Worm (Caenorhabditis elegans) whole organism, L4 larva: ENCODE data around the gene nhr-241.

Source experiments
- F26F4.8 ChIP-seq: fragments of 200-800 bp; sonication (Bioruptor generic); conservative IDR thresholded peaks from 2 replicates; pipeline ENCODE4 v1.3.6; 2022; ENCODE audit warnings: missing genetic modification characterization, missing compliant biosample characterization
- F44E2.7 ChIP-seq: fragments of 200-800 bp; sonication (Bioruptor generic); IDR thresholded peaks from 2 replicates; pipeline ENCODE4 v2.1.2; 2022; ENCODE audit warnings: missing genetic modification characterization, missing compliant biosample characterization
- T26A8.4 ChIP-seq: fragments of 200-800 bp; sonication (Bioruptor generic); IDR thresholded peaks from 2 replicates; pipeline ENCODE4 v1.3.6; 2022; ENCODE audit warnings: missing genetic modification characterization, missing compliant biosample characterization
- ZK337.2 ChIP-seq: fragments of 200-800 bp; sonication (Bioruptor generic); IDR thresholded peaks from 2 replicates; pipeline ENCODE4 v1.3.6; 2022; ENCODE audit warnings: missing genetic modification reagents, missing genetic modification characterization, missing compliant biosample characterization
- aha-1 ChIP-seq: fragments of 150-350 bp; peaks from one replicate; lab custom pipeline; 2014; ENCODE audit warnings: missing biosample characterization, missing genetic modification characterization
- arid-1 ChIP-seq: fragments of 200-800 bp; sonication (Bioruptor generic); conservative IDR thresholded peaks from 2 replicates; pipeline ENCODE4 v1.3.6; 2022; ENCODE audit warnings: missing genetic modification reagents, missing genetic modification characterization, missing compliant biosample characterization
- ceh-20 ChIP-seq: fragments of 200-800 bp; sonication (Bioruptor generic); IDR thresholded peaks from 2 replicates; pipeline ENCODE4 v1.3.6; 2022; ENCODE audit warnings: missing genetic modification reagents, missing genetic modification characterization, missing compliant biosample characterization
- ctbp-1 ChIP-seq: fragments of 200-800 bp; sonication (Bioruptor generic); IDR thresholded peaks from 2 replicates; pipeline ENCODE4 v1.3.6; 2022; ENCODE audit warnings: missing genetic modification reagents, missing genetic modification characterization, missing compliant biosample characterization
- daf-19 ChIP-seq: fragments of 200-800 bp; sonication (Bioruptor generic); conservative IDR thresholded peaks from 2 replicates; pipeline ENCODE4 v1.3.6; 2022; ENCODE audit warnings: missing genetic modification characterization, missing compliant biosample characterization
- dmd-8 ChIP-seq: fragments of 200-800 bp; sonication (Bioruptor generic); IDR thresholded peaks from 2 replicates; pipeline ENCODE4 v1.3.6; 2022; ENCODE audit warnings: missing genetic modification characterization, missing compliant biosample characterization
- dpl-1 ChIP-seq: fragments of 150-350 bp; optimal IDR thresholded peaks from 2 replicates; lab custom pipeline; 2014; ENCODE audit warnings: missing biosample characterization, missing genetic modification reagents, missing genetic modification characterization
- dve-1 ChIP-seq: sonication (generic microtip); optimal IDR thresholded peaks from 2 replicates; lab custom pipeline; 2017; ENCODE audit warnings: antibody characterized with exemption, mild to moderate bottlenecking, missing genetic modification characterization, missing compliant biosample characterization; ENCODE audit not compliant: insufficient read depth
- gei-8 ChIP-seq: fragments of 200-800 bp; sonication (Bioruptor generic); optimal IDR thresholded peaks from 2 replicates; lab custom pipeline; 2018; ENCODE audit warnings: mild to moderate bottlenecking, missing genetic modification characterization, missing compliant biosample characterization
- hif-1 ChIP-seq, 2 experiments: sonication (generic microtip); optimal IDR thresholded peaks; 2 replicates each; lab custom pipeline; 2016 to 2017; ENCODE audit warnings: missing compliant biosample characterization in 2 of 2, missing genetic modification characterization in 2 of 2, missing genetic modification reagents in 2 of 2, missing genotype in 2 of 2, mild to moderate bottlenecking in 1 of 2
- hlh-11 ChIP-seq: fragments of 200-800 bp; sonication (Bioruptor generic); optimal IDR thresholded peaks from 2 replicates; lab custom pipeline; 2018; ENCODE audit warnings: mild to moderate bottlenecking, missing genetic modification characterization, missing compliant biosample characterization
- jun-1 ChIP-seq: fragments of 150-350 bp; optimal IDR thresholded peaks from 2 replicates; lab custom pipeline; 2014; ENCODE audit warnings: missing biosample characterization, missing genetic modification reagents, missing genetic modification characterization
- lin-29 ChIP-seq: fragments of 200-800 bp; sonication (Bioruptor generic); IDR thresholded peaks from 2 replicates; pipeline ENCODE4 v1.3.6; 2022; ENCODE audit warnings: missing genetic modification reagents, missing genetic modification characterization, missing compliant biosample characterization
- lin-39 ChIP-seq: fragments of 150-350 bp; optimal IDR thresholded peaks from 2 replicates; lab custom pipeline; 2014; ENCODE audit warnings: missing biosample characterization, missing genetic modification reagents, missing genetic modification characterization
- madf-5 ChIP-seq, 2 experiments: fragments of 200-800 bp; sonication (Bioruptor generic); IDR thresholded peaks; 2 replicates each; pipeline ENCODE4 v1.3.6; 2022; ENCODE audit warnings: missing compliant biosample characterization in 2 of 2, missing genetic modification characterization in 2 of 2
- madf-9 ChIP-seq: fragments of 200-800 bp; sonication (Bioruptor generic); conservative IDR thresholded peaks from 2 replicates; pipeline ENCODE4 v1.3.6; 2022; ENCODE audit warnings: missing genetic modification reagents, missing genetic modification characterization, missing compliant biosample characterization
- mdl-1 ChIP-seq, 2 experiments: fragments of 150-350 bp in 1 of 2; sonication (generic microtip) in 1 of 2; optimal IDR thresholded peaks; 2 replicates each; lab custom pipeline; 2014 to 2017; ENCODE audit warnings: missing biosample characterization in 2 of 2, missing genetic modification characterization in 2 of 2
- nhr-11 ChIP-seq: fragments of 150-350 bp; optimal IDR thresholded peaks from 2 replicates; lab custom pipeline; 2014; ENCODE audit warnings: missing biosample characterization, missing genetic modification characterization
- nhr-237 ChIP-seq: sonication (generic microtip); optimal IDR thresholded peaks from 2 replicates; lab custom pipeline; 2017; ENCODE audit warnings: missing biosample characterization, missing genetic modification characterization
- nhr-76 ChIP-seq: fragments of 150-350 bp; optimal IDR thresholded peaks from 2 replicates; lab custom pipeline; 2014; ENCODE audit warnings: missing biosample characterization, missing genetic modification characterization
- nhr-77 ChIP-seq: fragments of 150-350 bp; optimal IDR thresholded peaks from 2 replicates; lab custom pipeline; 2014; ENCODE audit warnings: missing biosample characterization, missing genetic modification characterization
- php-3 ChIP-seq: fragments of 200-800 bp; sonication (Bioruptor generic); IDR thresholded peaks from 2 replicates; pipeline ENCODE4 v1.3.6; 2022; ENCODE audit warnings: missing genetic modification reagents, missing genetic modification characterization, missing compliant biosample characterization
- rbr-2 ChIP-seq: sonication (generic microtip); optimal IDR thresholded peaks from 2 replicates; lab custom pipeline; 2016; ENCODE audit warnings: missing genotype, missing genetic modification characterization, missing compliant biosample characterization
- saeg-2 ChIP-seq: fragments of 200-800 bp; sonication (Bioruptor generic); IDR thresholded peaks from 2 replicates; pipeline ENCODE4 v1.3.6; 2022; ENCODE audit warnings: missing genetic modification reagents, missing genetic modification characterization, missing compliant biosample characterization
- skn-1 ChIP-seq: fragments of 150-350 bp; optimal IDR thresholded peaks from 2 replicates; lab custom pipeline; 2014; ENCODE audit warnings: missing biosample characterization, missing genetic modification characterization
- spr-1 ChIP-seq: sonication (generic microtip); optimal IDR thresholded peaks from 2 replicates; lab custom pipeline; 2016; ENCODE audit warnings: mild to moderate bottlenecking, missing genetic modification characterization, missing compliant biosample characterization
- unc-39 ChIP-seq: sonication (generic microtip); optimal IDR thresholded peaks from 2 replicates; lab custom pipeline; 2017; ENCODE audit warnings: missing biosample characterization, missing genetic modification characterization
- unc-62 ChIP-seq, 3 experiments: fragments of 150-350 bp in 1 of 3; sonication (generic microtip); optimal IDR thresholded peaks in 2 of 3; peaks in 1 of 3; 1 replicate in 1 of 3; 2 replicates in 2 of 3; lab custom pipeline; 2014 to 2017; ENCODE audit warnings: missing biosample characterization in 3 of 3, missing genetic modification characterization in 3 of 3, missing genetic modification reagents in 3 of 3, missing genotype in 1 of 3
- vab-7 ChIP-seq: fragments of 200-800 bp; sonication (Bioruptor generic); IDR thresholded peaks from 2 replicates; pipeline ENCODE4 v1.3.6; 2022; ENCODE audit warnings: missing genetic modification reagents, missing genetic modification characterization, missing compliant biosample characterization
- zfp-2 ChIP-seq: sonication (generic microtip); optimal IDR thresholded peaks from 2 replicates; lab custom pipeline; 2016; ENCODE audit warnings: mild to moderate bottlenecking, missing genetic modification characterization, missing compliant biosample characterization
- zip-2 ChIP-seq: fragments of 150-350 bp; optimal IDR thresholded peaks from 2 replicates; lab custom pipeline; 2014; ENCODE audit warnings: missing biosample characterization, missing genetic modification characterization

The nhr-241 gene

DNA sequence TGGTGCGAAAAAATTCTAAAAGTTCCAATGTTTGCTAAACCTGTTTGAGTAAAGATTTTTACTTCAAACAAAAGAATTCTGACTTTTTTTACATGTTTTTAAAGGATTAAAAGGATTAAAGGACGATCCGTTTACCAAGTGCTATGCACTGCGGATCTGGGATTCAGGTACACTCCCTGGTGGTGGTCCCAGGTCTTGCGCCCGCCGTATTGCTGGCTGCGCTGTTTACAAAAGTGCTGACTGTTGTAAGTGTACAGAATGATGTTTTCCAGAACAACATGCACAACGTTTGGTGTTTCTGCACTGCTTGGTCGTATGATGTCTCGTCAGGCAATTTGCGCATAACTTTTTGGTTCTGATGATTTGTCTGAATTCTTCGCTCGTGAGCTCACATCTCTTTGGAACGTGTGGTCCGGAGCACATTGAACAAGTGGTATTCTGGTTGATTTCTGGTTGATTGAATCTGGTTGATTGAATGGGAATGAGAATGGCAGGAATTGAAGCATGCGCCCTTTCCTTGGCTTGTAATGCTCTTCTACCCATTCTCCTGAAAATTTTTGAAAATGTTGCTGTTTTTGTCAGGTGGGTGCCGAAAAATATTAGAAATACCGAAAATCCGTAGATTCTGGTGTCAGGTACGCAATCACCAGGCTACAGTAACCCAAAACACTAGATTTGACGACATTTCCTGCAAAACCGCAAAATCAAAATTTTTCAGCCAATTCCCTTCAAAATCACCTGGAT lies 6.2 kb downstream of the nhr-241 start (continued):
- TF ChIP-seq nhr-11 (no peak), arid-1 (no peak), daf-19 (no peak), nhr-237 (tag; lab: Kevin White, UChicago) (no peak), jun-1 (no peak), vab-7 (GFP tag; lab: Robert Waterston, UW) (no peak), F26F4.8 (GFP tag; lab: Robert Waterston, UW) (0 out of 2 replicates have a peak, but pooled peaks have one; percentile 46)

DNA sequence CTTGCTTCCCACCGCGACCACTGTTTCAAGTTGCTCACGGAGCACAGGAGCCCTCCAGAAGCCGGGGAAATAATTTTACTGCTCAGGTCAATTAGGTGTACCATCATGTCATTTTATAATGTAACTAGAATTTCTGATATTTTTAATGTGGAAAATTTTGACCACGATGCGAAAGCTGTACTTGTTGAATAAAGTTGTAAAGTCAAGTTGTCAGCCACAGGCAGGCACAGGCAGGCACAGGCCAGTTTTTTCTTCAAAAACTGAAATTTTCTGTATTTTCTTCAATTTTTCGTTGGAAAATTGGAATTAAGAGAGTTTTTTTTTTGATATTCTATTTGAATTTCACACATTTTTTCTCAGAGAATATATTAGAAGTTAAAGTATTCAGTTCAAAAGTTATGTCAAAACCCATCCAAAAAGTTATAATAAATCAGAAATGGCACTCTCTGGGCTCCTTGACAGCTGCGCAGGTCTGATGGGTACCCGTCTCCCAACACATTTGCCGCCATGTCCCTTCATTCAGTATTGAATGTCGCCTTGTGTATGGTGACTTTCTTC lies 6.9 kb downstream of the nhr-241 start, which contains the start of gene Y17D7C.1:
Y17D7C.1 (plus strand) TSS at position 508 of the 558 bp plus-strand sequence.
- no peak for TF ChIP-seq nhr-11
- no peak for TF ChIP-seq gei-8 (GFP tag; lab: Kevin White, UChicago)
- no peak for TF ChIP-seq daf-19
- no peak for TF ChIP-seq php-3 (GFP tag; lab: Robert Waterston, UW)
- no peak for TF ChIP-seq T26A8.4 (GFP tag; lab: Robert Waterston, UW)
- TF ChIP-seq skn-1 (tag; lab: Kevin White, UChicago), result no peak
- TF ChIP-seq unc-62 (GFP tag; optimal IDR thresholded peaks at IDR 0.05 in 1 of 2; lab: Kevin White, UChicago), result peak in 1 of 2 experiments; percentile 4
- TF ChIP-seq unc-62 (tag; optimal IDR thresholded peaks at IDR 0.05; lab: Kevin White, UChicago), result no peak
- TF ChIP-seq zip-2 (tag; lab: Kevin White, UChicago), result no peak
- TF ChIP-seq jun-1, result no peak
- no peak for TF ChIP-seq F26F4.8 (GFP tag; lab: Robert Waterston, UW)
- no peak for TF ChIP-seq hif-1 (tag; optimal IDR thresholded peaks at IDR 0.05; lab: Kevin White, UChicago)
- no peak for TF ChIP-seq F44E2.7 (GFP tag; lab: Robert Waterston, UW)
- no peak for TF ChIP-seq dpl-1 (GFP tag; lab: Kevin White, UChicago)
- TF ChIP-seq aha-1, result peak; percentile 94
- TF ChIP-seq hlh-11 (tag; lab: Kevin White, UChicago), result no peak
- TF ChIP-seq lin-39 (tag; lab: Kevin White, UChicago), result no peak
- no peak for TF ChIP-seq spr-1 (tag; lab: Kevin White, UChicago)
- TF ChIP-seq dmd-8 (GFP tag; lab: Robert Waterston, UW), result peak; percentile 3; the same call in 1 of the 2 replicates
- TF ChIP-seq nhr-77 (tag; lab: Kevin White, UChicago), result no peak
- no peak for TF ChIP-seq ctbp-1 (GFP tag; lab: Robert Waterston, UW)
- no peak for TF ChIP-seq nhr-237 (tag; lab: Kevin White, UChicago)
- TF ChIP-seq madf-9 (GFP tag; lab: Robert Waterston, UW), result no peak
- no peak for TF ChIP-seq zfp-2
- TF ChIP-seq rbr-2, result no peak
- no peak for TF ChIP-seq nhr-76 (tag; lab: Kevin White, UChicago)
- no peak for TF ChIP-seq unc-39 (tag; lab: Kevin White, UChicago)
- TF ChIP-seq, all 104 proteins: peak for 3

DNA sequence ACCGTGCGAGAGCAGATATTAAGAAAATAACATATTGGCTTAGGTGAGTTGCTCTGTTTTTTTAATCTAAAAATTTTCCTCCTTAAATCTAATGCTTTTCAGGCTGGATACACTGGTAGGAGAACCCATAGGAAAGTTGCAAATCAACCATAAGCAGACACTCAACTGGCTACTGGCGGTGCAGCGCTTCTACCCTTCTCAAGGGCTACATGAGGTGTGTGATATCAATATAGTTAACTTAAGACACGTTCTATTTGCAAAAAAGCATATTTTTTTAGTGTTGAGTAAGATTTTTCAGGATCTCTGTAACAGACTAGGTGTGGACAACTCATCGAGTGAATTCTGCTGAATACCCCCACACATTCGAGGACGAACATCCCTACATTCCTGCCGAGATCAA lies 8.8 kb downstream of the nhr-241 start:
- TF ChIP-seq ceh-20 (GFP tag; lab: Robert Waterston, UW) (no peak), unc-39 (tag; lab: Kevin White, UChicago) (no peak), ZK337.2 (GFP tag; lab: Robert Waterston, UW) (no peak), aha-1 (peak; percentile 83), F26F4.8 (GFP tag; lab: Robert Waterston, UW) (0 out of 2 replicates have a peak, but pooled peaks have one; percentile 49), F44E2.7 (GFP tag; lab: Robert Waterston, UW) (0 out of 2 replicates have a peak, but pooled peaks have one; percentile 4), madf-5 (GFP tag; IDR thresholded peaks at IDR 0.05; lab: Robert Waterston, UW) (0 out of 4 replicates have a peak, but pooled peaks of 1 of the 2 experiments have one; percentile 19)

DNA sequence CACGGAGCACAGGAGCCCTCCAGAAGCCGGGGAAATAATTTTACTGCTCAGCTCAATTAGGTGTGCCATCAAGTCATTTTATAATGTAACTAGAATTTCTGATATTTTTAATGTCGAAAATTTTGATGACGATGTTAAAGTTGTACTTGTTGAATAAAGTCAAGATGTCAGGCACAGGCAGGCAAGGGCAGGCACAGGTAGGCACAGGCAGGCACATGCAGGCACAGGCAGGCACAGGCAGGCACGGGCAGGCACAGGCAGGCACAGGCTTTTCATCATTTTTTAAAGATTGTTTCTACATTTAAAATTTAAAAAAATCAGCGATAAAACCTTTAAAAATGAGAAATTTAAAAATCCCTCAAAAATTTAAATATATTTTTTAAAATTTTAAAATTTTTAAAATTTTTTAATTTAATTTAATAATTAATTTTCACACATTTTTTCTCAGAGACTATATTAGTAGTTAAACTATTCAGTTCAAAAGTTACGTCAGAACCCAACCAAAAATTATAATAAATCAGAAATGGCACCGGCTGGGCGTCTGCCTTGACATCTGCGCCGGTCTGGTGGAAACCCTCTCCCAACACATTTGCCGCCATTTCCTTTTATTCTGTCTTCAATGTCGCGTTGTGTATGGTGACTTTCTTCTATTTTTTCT lies 10.1 kb downstream of the nhr-241 start, which contains the start of gene Y17D7C.6:
Y17D7C.6 (plus strand) TSS at position 608 of the 658 bp plus-strand sequence.
- TF ChIP-seq saeg-2 (GFP tag; lab: Robert Waterston, UW) (0 out of 2 replicates have a peak, but pooled peaks have one; percentile 30), dve-1 (tag; lab: Kevin White, UChicago) (no peak), mdl-1 (tag; optimal IDR thresholded peaks at IDR 0.05; lab: Kevin White, UChicago) (no peak), lin-29 (GFP tag; lab: Robert Waterston, UW) (no peak), madf-5 (GFP tag; IDR thresholded peaks at IDR 0.05; lab: Robert Waterston, UW) (0 out of 4 replicates have a peak, but pooled peaks of 1 of the 2 experiments have one; percentile 75)
